Worm (Caenorhabditis elegans) whole organism, L1 larva: ENCODE data around the gene twk-33.
A peak's percentile ranks its signal among the peaks of the same experiment; 100 is the strongest.

Source experiments
- C04F5.9 ChIP-seq: sonication (generic microtip); optimal IDR thresholded peaks from 2 replicates; lab custom pipeline; 2016; ENCODE audit warnings: missing genetic modification characterization, missing compliant biosample characterization
- C16A3.4 ChIP-seq: fragments of 150-350 bp; optimal IDR thresholded peaks from 2 replicates; lab custom pipeline; 2014; ENCODE audit warnings: missing biosample characterization, missing genetic modification characterization
- F16B12.6 ChIP-seq: fragments of 150-350 bp; optimal IDR thresholded peaks from 2 replicates; lab custom pipeline; 2014; ENCODE audit warnings: missing biosample characterization, missing genetic modification characterization
- Y116A8C.19 ChIP-seq: sonication (generic microtip); optimal IDR thresholded peaks from 2 replicates; lab custom pipeline; 2016; ENCODE audit warnings: missing compliant biosample characterization, missing genetic modification characterization, borderline replicate concordance
- aha-1 ChIP-seq: fragments of 150-350 bp; optimal IDR thresholded peaks from 2 replicates; lab custom pipeline; 2014; ENCODE audit warnings: missing biosample characterization, missing genetic modification characterization
- aly-2 ChIP-seq: fragments of 150-350 bp; optimal IDR thresholded peaks from 2 replicates; lab custom pipeline; 2014; ENCODE audit warnings: missing biosample characterization, missing genetic modification characterization
- ama-1 ChIP-seq: fragments of 150-350 bp; optimal IDR thresholded peaks from 2 replicates; lab custom pipeline; 2014
- ceh-63 ChIP-seq: fragments of 200-800 bp; sonication (Bioruptor generic); optimal IDR thresholded peaks from 2 replicates; lab custom pipeline; 2018; ENCODE audit warnings: mild to moderate bottlenecking, missing genetic modification characterization, missing compliant biosample characterization
- ceh-8 ChIP-seq: fragments of 200-800 bp; sonication (Bioruptor generic); optimal IDR thresholded peaks from 2 replicates; lab custom pipeline; 2018; ENCODE audit warnings: mild to moderate bottlenecking, missing genetic modification characterization, moderate library complexity, missing compliant biosample characterization
- ceh-88 ChIP-seq: fragments of 200-800 bp; sonication (Bioruptor generic); IDR thresholded peaks from 2 replicates; pipeline ENCODE4 v1.3.6; 2022; ENCODE audit warnings: missing genetic modification characterization, missing compliant biosample characterization
- ceh-90 ChIP-seq: sonication (generic microtip); optimal IDR thresholded peaks from 2 replicates; lab custom pipeline; 2016; ENCODE audit warnings: missing genetic modification characterization, missing compliant biosample characterization
- efl-1 ChIP-seq, 4 experiments: fragments of 150-350 bp; optimal IDR thresholded peaks in 3 of 4; peaks in 1 of 4; 1 replicate in 1 of 4; 2 replicates in 3 of 4; lab custom pipeline; 2014; ENCODE audit warnings: missing biosample characterization in 2 of 4, missing genetic modification characterization in 2 of 4, missing genetic modification reagents in 2 of 4
- elt-3 ChIP-seq, 6 experiments: fragments of 150-350 bp in 1 of 6; sonication (generic microtip); optimal IDR thresholded peaks; 2 replicates each; lab custom pipeline; 2017 to 2018; ENCODE audit warnings: missing biosample characterization in 6 of 6, missing genetic modification characterization in 6 of 6, inconsistent platforms in 1 of 6
- ets-5 ChIP-seq: fragments of 200-800 bp; sonication (Bioruptor generic); IDR thresholded peaks from 2 replicates; pipeline ENCODE4 v1.3.6; 2022; ENCODE audit warnings: missing genetic modification characterization, missing compliant biosample characterization
- fkh-8 ChIP-seq: sonication (generic microtip); optimal IDR thresholded peaks from 2 replicates; lab custom pipeline; 2016; ENCODE audit warnings: mild to moderate bottlenecking, missing genetic modification characterization, missing compliant biosample characterization
- fos-1 ChIP-seq: fragments of 150-350 bp; optimal IDR thresholded peaks from 2 replicates; lab custom pipeline; 2014; ENCODE audit warnings: missing biosample characterization, missing genetic modification characterization
- hpl-2 ChIP-seq: fragments of 150-350 bp; optimal IDR thresholded peaks from 2 replicates; lab custom pipeline; 2014; ENCODE audit warnings: missing biosample characterization, missing genetic modification reagents, missing genetic modification characterization
- isw-1 ChIP-seq: fragments of 200-800 bp; sonication (Bioruptor generic); IDR thresholded peaks from 2 replicates; pipeline ENCODE4 v1.3.6; 2022; ENCODE audit warnings: missing genetic modification characterization, missing compliant biosample characterization
- jun-1 ChIP-seq: fragments of 150-350 bp; optimal IDR thresholded peaks from 2 replicates; lab custom pipeline; 2014; ENCODE audit warnings: missing biosample characterization, missing genetic modification reagents, missing genetic modification characterization
- lin-14 ChIP-seq: fragments of 200-800 bp; sonication (Bioruptor generic); optimal IDR thresholded peaks from 2 replicates; lab custom pipeline; 2018; ENCODE audit warnings: mild to moderate bottlenecking, missing genetic modification characterization, moderate library complexity, missing compliant biosample characterization
- lin-39 ChIP-seq: fragments of 150-350 bp; optimal IDR thresholded peaks from 2 replicates; lab custom pipeline; 2014; ENCODE audit warnings: missing biosample characterization, missing genetic modification reagents, missing genetic modification characterization
- lir-3 ChIP-seq: sonication (generic microtip); optimal IDR thresholded peaks from 2 replicates; lab custom pipeline; 2016; ENCODE audit warnings: mild to moderate bottlenecking, missing genetic modification characterization, moderate library complexity, missing compliant biosample characterization; ENCODE audit not compliant: poor library complexity
- lsy-2 ChIP-seq, 2 experiments: fragments of 150-350 bp; optimal IDR thresholded peaks; 2 replicates each; lab custom pipeline; 2014; ENCODE audit warnings: missing biosample characterization in 2 of 2, missing genetic modification characterization in 2 of 2
- nhr-11 ChIP-seq: fragments of 150-350 bp; optimal IDR thresholded peaks from 2 replicates; lab custom pipeline; 2014; ENCODE audit warnings: missing biosample characterization, missing genetic modification characterization
- nhr-19 ChIP-seq: fragments of 200-800 bp; sonication (Bioruptor generic); conservative IDR thresholded peaks from 2 replicates; pipeline ENCODE4 v1.3.6; 2022; ENCODE audit warnings: missing genetic modification characterization, missing compliant biosample characterization
- nhr-20 ChIP-seq: sonication (generic microtip); optimal IDR thresholded peaks from 2 replicates; lab custom pipeline; 2016; ENCODE audit warnings: mild to moderate bottlenecking, missing genetic modification characterization, missing compliant biosample characterization
- nhr-237 ChIP-seq: fragments of 150-350 bp; optimal IDR thresholded peaks from 2 replicates; lab custom pipeline; 2014; ENCODE audit warnings: missing biosample characterization, missing genetic modification characterization
- nhr-28 ChIP-seq: fragments of 150-350 bp; optimal IDR thresholded peaks from 2 replicates; lab custom pipeline; 2014; ENCODE audit warnings: missing biosample characterization, missing genetic modification characterization
- nhr-47 ChIP-seq: sonication (generic microtip); optimal IDR thresholded peaks from 2 replicates; lab custom pipeline; 2016; ENCODE audit warnings: mild to moderate bottlenecking, missing genetic modification characterization, moderate library complexity, missing compliant biosample characterization
- nhr-71 ChIP-seq: sonication (generic microtip); optimal IDR thresholded peaks from 2 replicates; lab custom pipeline; 2016; ENCODE audit warnings: mild to moderate bottlenecking, missing genetic modification characterization, moderate library complexity, missing compliant biosample characterization
- nhr-76 ChIP-seq: sonication (generic microtip); optimal IDR thresholded peaks from 2 replicates; lab custom pipeline; 2017; ENCODE audit warnings: missing biosample characterization, missing genetic modification characterization
- nhr-84 ChIP-seq: sonication (generic microtip); optimal IDR thresholded peaks from 2 replicates; lab custom pipeline; 2017; ENCODE audit warnings: missing biosample characterization, missing genetic modification characterization
- nhr-90 ChIP-seq: sonication (generic microtip); optimal IDR thresholded peaks from 2 replicates; lab custom pipeline; 2016; ENCODE audit warnings: mild to moderate bottlenecking, missing genetic modification characterization, missing compliant biosample characterization; ENCODE audit not compliant: poor library complexity
- pag-3 ChIP-seq: sonication (generic microtip); optimal IDR thresholded peaks from 2 replicates; lab custom pipeline; 2017; ENCODE audit warnings: missing genetic modification characterization, mild to moderate bottlenecking, missing compliant biosample characterization, antibody characterized with exemption, borderline replicate concordance; ENCODE audit not compliant: insufficient read depth
- rnt-1 ChIP-seq: sonication (generic microtip); optimal IDR thresholded peaks from 2 replicates; lab custom pipeline; 2016; ENCODE audit warnings: mild to moderate bottlenecking, missing genetic modification characterization, moderate library complexity, missing compliant biosample characterization
- snpc-4 ChIP-seq: fragments of 150-350 bp; optimal IDR thresholded peaks from 2 replicates; lab custom pipeline; 2014; ENCODE audit warnings: missing biosample characterization, missing genetic modification characterization
- tbx-2 ChIP-seq: sonication (generic microtip); optimal IDR thresholded peaks from 2 replicates; lab custom pipeline; 2016; ENCODE audit warnings: missing genetic modification characterization, missing compliant biosample characterization
- tlp-1 ChIP-seq: fragments of 150-350 bp; optimal IDR thresholded peaks from 2 replicates; lab custom pipeline; 2014; ENCODE audit warnings: missing biosample characterization, missing genetic modification characterization
- unc-30 ChIP-seq: sonication (generic microtip); optimal IDR thresholded peaks from 2 replicates; lab custom pipeline; 2017; ENCODE audit warnings: missing biosample characterization, missing genetic modification characterization
- unc-62 ChIP-seq: fragments of 150-350 bp; optimal IDR thresholded peaks from 2 replicates; lab custom pipeline; 2014; ENCODE audit warnings: missing biosample characterization, missing genetic modification reagents, missing genetic modification characterization
- unc-86 ChIP-seq: sonication (generic microtip); optimal IDR thresholded peaks from 2 replicates; lab custom pipeline; 2016; ENCODE audit warnings: missing genetic modification characterization, missing compliant biosample characterization
- vab-15 ChIP-seq: sonication (generic microtip); optimal IDR thresholded peaks from 2 replicates; lab custom pipeline; 2017; ENCODE audit warnings: missing genotype, mild to moderate bottlenecking, missing genetic modification characterization, missing compliant biosample characterization
- xbp-1 ChIP-seq: sonication (generic microtip); optimal IDR thresholded peaks from 2 replicates; lab custom pipeline; 2016; ENCODE audit warnings: missing genetic modification characterization, missing compliant biosample characterization
- zip-4 ChIP-seq: fragments of 200-800 bp; sonication (Bioruptor generic); optimal IDR thresholded peaks from 2 replicates; lab custom pipeline; 2018; ENCODE audit warnings: mild to moderate bottlenecking, missing genetic modification characterization, moderate library complexity, missing compliant biosample characterization
- ztf-11 ChIP-seq, 2 experiments: sonication (generic microtip); optimal IDR thresholded peaks; 2 replicates each; lab custom pipeline; 2016 to 2017; ENCODE audit warnings: missing genetic modification characterization in 2 of 2, missing biosample characterization in 1 of 2, missing compliant biosample characterization in 1 of 2

twk-33 gene

ce11 chrV:17739801-17740200, 25.6 kb upstream of the twk-33 start, which contains the start of gene cutl-4:
TSS of gene cutl-4 (minus strand) at chrV:17739901.
- TF ChIP-seq lir-3 (tag; lab: Kevin White, UChicago) = no peak
- TF ChIP-seq tlp-1 (tag; lab: Kevin White, UChicago) = no peak
- no peak for TF ChIP-seq rnt-1
- TF ChIP-seq lin-14 (GFP tag; lab: Kevin White, UChicago) = no peak
- no peak for TF ChIP-seq lsy-2 (tag; optimal IDR thresholded peaks at IDR 0.05; lab: Kevin White, UChicago)
- no peak for TF ChIP-seq snpc-4 (tag; lab: Kevin White, UChicago)
- TF ChIP-seq hpl-2 = no peak
- no peak for TF ChIP-seq ceh-8
- no peak for TF ChIP-seq xbp-1

- TF ChIP-seq rnt-1 = peak; percentile 29
- TF ChIP-seq hpl-2 = no peak
- TF ChIP-seq elt-3 (tag; optimal IDR thresholded peaks at IDR 0.05; lab: Kevin White, UChicago) = no peak
Measured at ce11 chrV:17732516-17732915, 18.3 kb upstream of the twk-33 start, which contains the start of gene twk-42. TSS of gene twk-42 (minus strand) at chrV:17732616.

ce11 chrV:17728757-17729156, 14.6 kb upstream of the twk-33 start:
- TF ChIP-seq xbp-1 (no peak), tlp-1 (tag; lab: Kevin White, UChicago) (no peak), ceh-88 (GFP tag; lab: Robert Waterston, UW) (no peak), lin-14 (GFP tag; lab: Kevin White, UChicago) (peak; percentile 53), ama-1 (lab: Kevin White, UChicago) (no peak), F16B12.6 (tag; lab: Kevin White, UChicago) (no peak), rnt-1 (peak; percentile 74), ets-5 (GFP tag; lab: Robert Waterston, UW) (no peak), zip-4 (no peak), ceh-63 (GFP tag; lab: Kevin White, UChicago) (no peak), ceh-8 (no peak), ztf-11 (tag; optimal IDR thresholded peaks at IDR 0.05; lab: Kevin White, UChicago) (no peak), tbx-2 (peak; percentile 3), nhr-19 (GFP tag; lab: Robert Waterston, UW) (peak; percentile 47), vab-15 (tag; lab: Kevin White, UChicago) (peak; percentile 69), aha-1 (tag; lab: Kevin White, UChicago) (no peak), lin-39 (tag; lab: Kevin White, UChicago) (peak; percentile 68), unc-30 (tag; lab: Kevin White, UChicago) (no peak), nhr-90 (no peak), nhr-71 (tag; lab: Kevin White, UChicago) (peak; percentile 70), isw-1 (GFP tag; lab: Robert Waterston, UW) (no peak), lsy-2 (tag; optimal IDR thresholded peaks at IDR 0.05; lab: Kevin White, UChicago) (peak in 1 of 2 experiments; percentile 32), nhr-11 (peak; percentile 33), ceh-90 (tag; lab: Kevin White, UChicago) (no peak), efl-1 (optimal IDR thresholded peaks at IDR 0.05; lab: Kevin White, UChicago) (no peak), efl-1 (GFP tag; optimal IDR thresholded peaks at IDR 0.05 in 1 of 2; lab: Kevin White, UChicago) (peak in 1 of 2 experiments; percentile 75), unc-62 (GFP tag; lab: Kevin White, UChicago) (no peak), C16A3.4 (tag; lab: Kevin White, UChicago) (no peak), nhr-84 (tag; lab: Kevin White, UChicago) (no peak), nhr-20 (peak; percentile 4), nhr-237 (no peak), lir-3 (tag; lab: Kevin White, UChicago) (no peak)

ce11 chrV:17728336-17728735, 14.2 kb upstream of the twk-33 start:
- TF ChIP-seq C04F5.9 (tag; lab: Kevin White, UChicago) = no peak
- no peak for TF ChIP-seq tlp-1 (tag; lab: Kevin White, UChicago)
- no peak for TF ChIP-seq unc-86 (tag; lab: Kevin White, UChicago)
- TF ChIP-seq fos-1 (tag; lab: Kevin White, UChicago) = no peak
- no peak for TF ChIP-seq fkh-8 (tag; lab: Kevin White, UChicago)
- no peak for TF ChIP-seq nhr-76 (tag; lab: Kevin White, UChicago)
- TF ChIP-seq nhr-47 (tag; lab: Kevin White, UChicago) = no peak
- no peak for TF ChIP-seq nhr-28 (tag; lab: Kevin White, UChicago)
- no peak for TF ChIP-seq jun-1 (tag; lab: Kevin White, UChicago)
- no peak for TF ChIP-seq pag-3 (tag; lab: Kevin White, UChicago)
- no peak for TF ChIP-seq Y116A8C.19
- TF ChIP-seq aly-2 (tag; lab: Kevin White, UChicago) = no peak
